Worm (Caenorhabditis elegans) whole organism, young adult: Measurements from ENCODE around the gene F53B7.7.
A peak's percentile ranks its signal among the peaks of the same experiment; 100 is the strongest.

Experiments used
- B0336.3 ChIP-seq: fragments of 200-800 bp; sonication (Bioruptor generic); IDR thresholded peaks from 2 replicates; pipeline ENCODE4 v1.3.6; 2022; ENCODE audit warnings: missing genetic modification characterization, missing compliant biosample characterization
- F22D6.2 ChIP-seq: sonication (generic microtip); optimal IDR thresholded peaks from 2 replicates; lab custom pipeline; 2016; ENCODE audit warnings: mild to moderate bottlenecking, missing genetic modification characterization, missing compliant biosample characterization
- F57A8.1 ChIP-seq: fragments of 200-800 bp; sonication (Bioruptor generic); optimal IDR thresholded peaks from 2 replicates; lab custom pipeline; 2018; ENCODE audit warnings: mild to moderate bottlenecking, missing genetic modification characterization, moderate library complexity, missing compliant biosample characterization
- F57C9.4 ChIP-seq: sonication (generic microtip); optimal IDR thresholded peaks from 2 replicates; lab custom pipeline; 2017; ENCODE audit warnings: mild to moderate bottlenecking, missing genetic modification characterization, missing compliant biosample characterization
- K11D2.4 ChIP-seq: fragments of 200-800 bp; sonication (Bioruptor generic); IDR thresholded peaks from 2 replicates; pipeline ENCODE4 v1.3.6; 2022; ENCODE audit warnings: missing genetic modification reagents, missing genetic modification characterization, missing compliant biosample characterization
- T07F8.4 ChIP-seq: sonication (generic microtip); optimal IDR thresholded peaks from 2 replicates; lab custom pipeline; 2016; ENCODE audit warnings: mild to moderate bottlenecking, missing genetic modification characterization, moderate library complexity, missing compliant biosample characterization
- T26A5.8 ChIP-seq: sonication (generic microtip); optimal IDR thresholded peaks from 2 replicates; lab custom pipeline; 2016; ENCODE audit warnings: missing genetic modification characterization, missing compliant biosample characterization
- Y53F4B.3 ChIP-seq: fragments of 200-800 bp; sonication (Bioruptor generic); IDR thresholded peaks from 2 replicates; pipeline ENCODE4 v1.3.6; 2022; ENCODE audit warnings: missing genetic modification reagents, missing genetic modification characterization, missing compliant biosample characterization
- Y53G8AR.9 ChIP-seq: fragments of 200-800 bp; sonication (Bioruptor generic); conservative IDR thresholded peaks from 2 replicates; pipeline ENCODE4 v1.3.6; 2022; ENCODE audit warnings: missing genetic modification reagents, missing genetic modification characterization, missing compliant biosample characterization
- Y56A3A.18 ChIP-seq: fragments of 200-800 bp; sonication (Bioruptor generic); IDR thresholded peaks from 2 replicates; pipeline ENCODE4 v1.3.6; 2022; ENCODE audit warnings: missing genetic modification reagents, missing genetic modification characterization, missing compliant biosample characterization
- Y95B8A.8 ChIP-seq: fragments of 200-800 bp; sonication (Bioruptor generic); IDR thresholded peaks from 2 replicates; pipeline ENCODE4 v1.3.6; 2022; ENCODE audit warnings: missing genetic modification reagents, missing genetic modification characterization, missing compliant biosample characterization
- akir-1 ChIP-seq: fragments of 200-800 bp; sonication (Bioruptor generic); optimal IDR thresholded peaks from 2 replicates; lab custom pipeline; 2018; ENCODE audit warnings: mild to moderate bottlenecking, missing genetic modification characterization, moderate library complexity, missing compliant biosample characterization
- ama-1 ChIP-seq, 3 experiments: fragments of 150-350 bp in 1 of 3; sonication (generic microtip) in 2 of 3; optimal IDR thresholded peaks; 2 replicates each; lab custom pipeline; 2014 to 2018; ENCODE audit warnings: missing biosample characterization in 2 of 3, missing genetic modification characterization in 2 of 3, missing genetic modification reagents in 2 of 3
- aptf-2 ChIP-seq: fragments of 200-800 bp; sonication (Bioruptor generic); conservative IDR thresholded peaks from 2 replicates; pipeline ENCODE4 v1.3.6; 2022; ENCODE audit warnings: missing genetic modification reagents, missing genetic modification characterization, missing compliant biosample characterization
- attf-5 ChIP-seq: fragments of 200-800 bp; sonication (Bioruptor generic); optimal IDR thresholded peaks from 2 replicates; lab custom pipeline; 2018; ENCODE audit warnings: mild to moderate bottlenecking, missing genetic modification characterization, missing compliant biosample characterization
- bed-2 ChIP-seq: fragments of 200-800 bp; sonication (Bioruptor generic); IDR thresholded peaks from 2 replicates; pipeline ENCODE4 v1.3.6; 2022; ENCODE audit warnings: missing genetic modification reagents, missing genetic modification characterization, missing compliant biosample characterization
- cebp-1 ChIP-seq, 2 experiments: fragments of 200-800 bp in 1 of 2; sonication (Bioruptor generic) in 1 of 2; sonication (generic microtip) in 1 of 2; IDR thresholded peaks in 1 of 2; optimal IDR thresholded peaks in 1 of 2; 2 replicates each; pipeline versions ENCODE4 v1.3.6 to Lab custom; 2017 to 2022; ENCODE audit warnings: missing compliant biosample characterization in 2 of 2, missing genetic modification characterization in 2 of 2, mild to moderate bottlenecking in 1 of 2, missing genetic modification reagents in 1 of 2, moderate library complexity in 1 of 2
- cebp-2 ChIP-seq: fragments of 200-800 bp; sonication (Bioruptor generic); IDR thresholded peaks from 2 replicates; pipeline ENCODE4 v1.3.6; 2022; ENCODE audit warnings: missing genetic modification characterization, missing compliant biosample characterization
- ceh-27 ChIP-seq: fragments of 200-800 bp; sonication (Bioruptor generic); optimal IDR thresholded peaks from 2 replicates; lab custom pipeline; 2018; ENCODE audit warnings: mild to moderate bottlenecking, missing genetic modification characterization, moderate library complexity, missing compliant biosample characterization
- ceh-58 ChIP-seq: fragments of 200-800 bp; sonication (Bioruptor generic); IDR thresholded peaks from 2 replicates; pipeline ENCODE4 v1.3.6; 2022; ENCODE audit warnings: missing genetic modification characterization, missing compliant biosample characterization
- ceh-79 ChIP-seq: sonication (generic microtip); optimal IDR thresholded peaks from 2 replicates; lab custom pipeline; 2017; ENCODE audit warnings: mild to moderate bottlenecking, missing genetic modification characterization, missing compliant biosample characterization
- egrh-3 ChIP-seq: fragments of 200-800 bp; sonication (Bioruptor generic); IDR thresholded peaks from 2 replicates; pipeline ENCODE4 v1.3.6; 2022; ENCODE audit warnings: missing genetic modification reagents, missing genetic modification characterization, missing compliant biosample characterization
- ets-4 ChIP-seq: fragments of 200-800 bp; sonication (Bioruptor generic); optimal IDR thresholded peaks from 2 replicates; lab custom pipeline; 2018; ENCODE audit warnings: mild to moderate bottlenecking, missing genetic modification characterization, missing compliant biosample characterization
- fkh-3 ChIP-seq: sonication (generic microtip); optimal IDR thresholded peaks from 2 replicates; lab custom pipeline; 2016; ENCODE audit warnings: mild to moderate bottlenecking, missing genetic modification characterization, missing compliant biosample characterization
- gei-17 ChIP-seq: fragments of 200-800 bp; sonication (Bioruptor generic); optimal IDR thresholded peaks from 2 replicates; lab custom pipeline; 2018; ENCODE audit warnings: mild to moderate bottlenecking, missing genetic modification characterization, missing compliant biosample characterization
- him-1 ChIP-seq: sonication (generic microtip); optimal IDR thresholded peaks from 2 replicates; lab custom pipeline; 2016; ENCODE audit warnings: missing genotype, missing genetic modification reagents, missing genetic modification characterization, missing compliant biosample characterization
- hlh-26 ChIP-seq: fragments of 200-800 bp; sonication (Bioruptor generic); conservative IDR thresholded peaks from 2 replicates; pipeline ENCODE4 v1.3.6; 2022; ENCODE audit warnings: missing genetic modification reagents, missing genetic modification characterization, missing compliant biosample characterization
- hrde-1 ChIP-seq: sonication (generic microtip); optimal IDR thresholded peaks from 2 replicates; lab custom pipeline; 2016; ENCODE audit warnings: missing genetic modification characterization, mild to moderate bottlenecking, missing compliant biosample characterization, moderate library complexity, missing genotype, missing genetic modification reagents, borderline replicate concordance
- let-607 ChIP-seq, 2 experiments: fragments of 200-800 bp in 1 of 2; sonication (Bioruptor generic) in 1 of 2; sonication (generic microtip) in 1 of 2; optimal IDR thresholded peaks; 2 replicates each; lab custom pipeline; 2016 to 2018; ENCODE audit warnings: mild to moderate bottlenecking in 2 of 2, missing compliant biosample characterization in 2 of 2, missing genetic modification characterization in 2 of 2, moderate library complexity in 2 of 2, missing genotype in 1 of 2
- lin-26 ChIP-seq: fragments of 200-800 bp; sonication (Bioruptor generic); IDR thresholded peaks from 2 replicates; pipeline ENCODE4 v1.3.6; 2022; ENCODE audit warnings: missing genetic modification reagents, missing genetic modification characterization, missing compliant biosample characterization
- lin-35 ChIP-seq, 3 experiments: fragments of 150-350 bp in 2 of 3; sonication (generic microtip) in 1 of 3; optimal IDR thresholded peaks; 2 replicates each; lab custom pipeline; 2014 to 2018; ENCODE audit warnings: missing biosample characterization in 3 of 3, missing genetic modification characterization in 3 of 3, missing genetic modification reagents in 3 of 3
- lin-40 ChIP-seq: sonication (generic microtip); optimal IDR thresholded peaks from 2 replicates; lab custom pipeline; 2016; ENCODE audit warnings: missing genetic modification characterization, mild to moderate bottlenecking, missing compliant biosample characterization, missing genotype, missing genetic modification reagents
- lin-54 ChIP-seq: fragments of 200-800 bp; sonication (Bioruptor generic); optimal IDR thresholded peaks from 2 replicates; lab custom pipeline; 2018; ENCODE audit warnings: mild to moderate bottlenecking, missing genetic modification characterization, missing compliant biosample characterization
- lir-1 ChIP-seq: fragments of 200-800 bp; sonication (Bioruptor generic); conservative IDR thresholded peaks from 2 replicates; pipeline ENCODE4 v1.3.6; 2022; ENCODE audit warnings: missing genetic modification reagents, missing genetic modification characterization, missing compliant biosample characterization
- lsl-1 ChIP-seq: fragments of 200-800 bp; sonication (Bioruptor generic); optimal IDR thresholded peaks from 2 replicates; lab custom pipeline; 2018; ENCODE audit warnings: mild to moderate bottlenecking, missing genetic modification characterization, moderate library complexity, missing compliant biosample characterization
- madf-8 ChIP-seq: fragments of 200-800 bp; sonication (Bioruptor generic); conservative IDR thresholded peaks from 2 replicates; pipeline ENCODE4 v1.3.6; 2022; ENCODE audit warnings: missing genetic modification reagents, missing genetic modification characterization, missing compliant biosample characterization
- nhr-120 ChIP-seq: fragments of 200-800 bp; sonication (Bioruptor generic); IDR thresholded peaks from 2 replicates; pipeline ENCODE4 v1.3.6; 2022; ENCODE audit warnings: missing genetic modification characterization, missing compliant biosample characterization
- nhr-27 ChIP-seq: fragments of 200-800 bp; sonication (Bioruptor generic); optimal IDR thresholded peaks from 2 replicates; lab custom pipeline; 2018; ENCODE audit warnings: mild to moderate bottlenecking, missing genetic modification characterization, moderate library complexity, missing compliant biosample characterization
- pha-4 ChIP-seq: fragments of 150-350 bp; sonication (generic microtip); optimal IDR thresholded peaks from 2 replicates; lab custom pipeline; 2014; ENCODE audit warnings: missing biosample characterization, missing genetic modification reagents, missing genetic modification characterization
- rcor-1 ChIP-seq: fragments of 200-800 bp; sonication (Bioruptor generic); IDR thresholded peaks from 2 replicates; pipeline ENCODE4 v1.3.6; 2022; ENCODE audit warnings: missing genetic modification reagents, missing genetic modification characterization, missing compliant biosample characterization
- snpc-4 ChIP-seq, 5 experiments: fragments of 150-350 bp in 1 of 5; sonication (generic microtip) in 4 of 5; optimal IDR thresholded peaks; 2 replicates each; lab custom pipeline; 2014 to 2018; ENCODE audit warnings: missing genetic modification characterization in 5 of 5, missing biosample characterization in 3 of 5, antibody characterized with exemption in 2 of 5, mild to moderate bottlenecking in 2 of 5, missing compliant biosample characterization in 2 of 5, missing genotype in 2 of 5, moderate library complexity in 2 of 5, missing genetic modification reagents in 1 of 5
- sptf-2 ChIP-seq: fragments of 200-800 bp; sonication (Bioruptor generic); optimal IDR thresholded peaks from 2 replicates; lab custom pipeline; 2018; ENCODE audit warnings: mild to moderate bottlenecking, missing genetic modification characterization, missing compliant biosample characterization
- tbp1 ChIP-seq: fragments of 200-800 bp; sonication (Bioruptor generic); optimal IDR thresholded peaks from 2 replicates; lab custom pipeline; 2018; ENCODE audit warnings: mild to moderate bottlenecking, missing genetic modification characterization, missing compliant biosample characterization
- ztf-18 ChIP-seq: sonication (generic microtip); optimal IDR thresholded peaks from 2 replicates; lab custom pipeline; 2016; ENCODE audit warnings: missing genotype, mild to moderate bottlenecking, missing genetic modification characterization, missing compliant biosample characterization
- ztf-22 ChIP-seq: fragments of 200-800 bp; sonication (Bioruptor generic); optimal IDR thresholded peaks from 2 replicates; lab custom pipeline; 2018; ENCODE audit warnings: mild to moderate bottlenecking, missing genetic modification characterization, moderate library complexity, missing compliant biosample characterization

Gene F53B7.7

ce11 chrV:10965501-10965900 lies 33.4 kb upstream of the F53B7.7 start, which contains the start of the genes ctf-4 and eef-1G (continued):
- TF ChIP-seq nhr-27 (no peak), sptf-2 (GFP tag; lab: Kevin White, UChicago) (no peak), lin-54 (GFP tag; lab: Kevin White, UChicago) (peak; percentile 95), lsl-1 (GFP tag; lab: Kevin White, UChicago) (peak; percentile 75), Y95B8A.8 (GFP tag; lab: Robert Waterston, UW) (peak; percentile 83; the same call in 1 of the 2 replicates), ztf-18 (tag; lab: Kevin White, UChicago) (peak; percentile 74), tbp1 (GFP tag; lab: Kevin White, UChicago) (peak; percentile 74), bed-2 (GFP tag; lab: Robert Waterston, UW) (no peak), Y53G8AR.9 (GFP tag; lab: Robert Waterston, UW) (peak; percentile 95), rcor-1 (GFP tag; lab: Robert Waterston, UW) (peak; percentile 94), lin-26 (GFP tag; lab: Robert Waterston, UW) (peak; percentile 55; the same call in 1 of the 2 replicates), Y53F4B.3 (GFP tag; lab: Robert Waterston, UW) (no peak), Y56A3A.18 (GFP tag; lab: Robert Waterston, UW) (0 out of 2 replicates have a peak, but pooled peaks have one; percentile 21), egrh-3 (no peak)

ce11 chrV:10966874-10967273 lies 32.0 kb upstream of the F53B7.7 start:
- TF ChIP-seq akir-1 (GFP tag; lab: Kevin White, UChicago) (no peak), lir-1 (no peak), F22D6.2 (tag; lab: Kevin White, UChicago) (no peak), attf-5 (GFP tag; lab: Kevin White, UChicago) (no peak), cebp-1 (GFP tag; IDR thresholded peaks at IDR 0.05; lab: Robert Waterston, UW) (no peak), cebp-1 (tag; optimal IDR thresholded peaks at IDR 0.05; lab: Kevin White, UChicago) (no peak), F57C9.4 (tag; lab: Kevin White, UChicago) (no peak), ztf-18 (tag; lab: Kevin White, UChicago) (no peak), lin-40 (tag; lab: Kevin White, UChicago) (no peak), ceh-58 (GFP tag; lab: Robert Waterston, UW) (no peak), cebp-2 (GFP tag; lab: Robert Waterston, UW) (no peak), ceh-79 (tag; lab: Kevin White, UChicago) (no peak), nhr-27 (no peak), him-1 (tag; lab: Kevin White, UChicago) (no peak), fkh-3 (tag; lab: Kevin White, UChicago) (no peak), ets-4 (GFP tag; lab: Kevin White, UChicago) (no peak), hlh-26 (no peak), aptf-2 (GFP tag; lab: Robert Waterston, UW) (no peak), ztf-22 (GFP tag; lab: Kevin White, UChicago) (no peak), B0336.3 (GFP tag; lab: Robert Waterston, UW) (0 out of 2 replicates have a peak, but pooled peaks have one; percentile 53), lin-35 (GFP tag; optimal IDR thresholded peaks at IDR 0.05; lab: Kevin White, UChicago) (no peak), ceh-27 (GFP tag; lab: Kevin White, UChicago) (no peak), K11D2.4 (GFP tag; lab: Robert Waterston, UW) (no peak), T26A5.8 (tag; lab: Kevin White, UChicago) (no peak), hrde-1 (tag; lab: Kevin White, UChicago) (no peak), let-607 (tag; optimal IDR thresholded peaks at IDR 0.05; lab: Kevin White, UChicago) (no peak), gei-17 (GFP tag; lab: Kevin White, UChicago) (no peak), ama-1 (optimal IDR thresholded peaks at IDR 0.05; lab: Kevin White, UChicago) (no peak), ama-1 (GFP tag; optimal IDR thresholded peaks at IDR 0.05; lab: Kevin White, UChicago) (no peak), pha-4 (tag; lab: Kevin White, UChicago) (no peak), F57A8.1 (no peak), madf-8 (no peak), nhr-120 (GFP tag; lab: Robert Waterston, UW) (no peak), T07F8.4 (tag; lab: Kevin White, UChicago) (no peak), snpc-4 (GFP tag; optimal IDR thresholded peaks at IDR 0.05; lab: Kevin White, UChicago) (no peak), snpc-4 (tag; optimal IDR thresholded peaks at IDR 0.05; lab: Kevin White, UChicago) (peak in 1 of 4 experiments; percentile 54)
